Fruit fly (Drosophila melanogaster): ENCODE measurements around the gene CG34159.

DNA sequence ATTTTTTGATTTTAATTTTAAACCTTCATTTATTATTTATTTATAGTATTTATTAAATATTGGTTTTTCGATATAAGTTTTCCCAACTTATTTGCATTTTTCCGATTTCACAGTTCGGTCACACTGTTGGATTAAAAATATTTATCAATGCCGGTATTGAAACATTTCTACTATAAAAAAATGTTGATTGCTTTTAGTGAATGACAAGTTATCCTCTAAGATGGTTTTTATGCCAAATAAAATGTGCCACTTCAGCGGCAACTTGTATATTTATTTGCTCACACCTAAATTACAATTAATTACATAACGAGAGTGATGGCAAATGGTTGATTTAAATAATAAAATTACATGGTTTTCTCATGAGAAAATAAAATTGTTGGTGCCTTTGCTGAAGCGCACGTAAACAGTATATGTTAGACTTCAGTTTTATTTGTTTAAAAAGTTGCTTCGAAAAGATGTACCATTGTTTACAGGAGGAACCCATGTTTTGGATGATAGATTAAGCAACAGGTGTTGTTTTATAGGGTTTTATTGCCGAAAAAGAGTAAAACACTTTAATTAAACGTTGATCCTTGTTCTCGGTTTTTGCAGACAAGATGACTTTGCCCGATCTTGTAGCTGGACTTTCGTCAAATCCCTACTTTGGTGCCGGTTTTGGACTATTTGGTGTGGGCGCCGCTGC lies 18.6 kb upstream of the CG34159 start, which contains the start of gene Bcs1:
- TF ChIP-seq CG10147 (GFP tag; optimal IDR thresholded peaks at IDR 0.05) (no peak), Lpt (GFP tag; optimal IDR thresholded peaks at IDR 0.05) (no peak)

All from whole organism, embryonic.